Worm (Caenorhabditis elegans): ENCODE results near the gene ptp-1.

DNA sequence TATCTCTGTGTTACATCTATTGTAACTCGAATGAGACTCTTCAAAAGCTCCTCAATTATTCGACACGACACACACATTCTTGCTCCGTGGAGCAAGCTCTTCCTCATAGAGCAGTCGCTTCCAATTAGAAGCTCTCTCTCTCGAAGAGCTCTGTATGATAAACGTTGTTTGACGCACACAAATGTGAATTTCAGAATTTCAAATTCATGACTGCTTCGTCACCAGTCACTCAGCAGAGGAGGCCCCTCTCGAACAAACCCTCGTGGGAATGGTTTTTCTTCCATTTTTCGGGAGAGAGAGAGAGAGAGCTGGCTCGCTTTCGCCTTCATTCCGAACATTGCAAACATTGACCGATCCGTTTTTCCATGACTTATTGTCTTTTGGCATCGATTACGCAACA, 41.9 kb downstream of the ptp-1 start:
- TF ChIP-seq F57A8.1 (GFP tag; optimal IDR thresholded peaks at IDR 0.05) (no peak), ztf-28 (GFP tag; IDR thresholded peaks at IDR 0.05) (no peak), pha-4 (tag; optimal IDR thresholded peaks at IDR 0.05) (no peak), snpc-4 (GFP tag; optimal IDR thresholded peaks at IDR 0.05) (no peak), snpc-4 (tag; optimal IDR thresholded peaks at IDR 0.05) (no peak), snpc-3.4 (tag; optimal IDR thresholded peaks at IDR 0.05) (no peak), ceh-79 (tag; optimal IDR thresholded peaks at IDR 0.05) (no peak), Y53F4B.3 (GFP tag; IDR thresholded peaks at IDR 0.05) (no peak)
